Worm (Caenorhabditis elegans) whole organism, dauer: ENCODE results near the gene pph-1.

Source experiments
- unc-62 ChIP-seq: sonication (generic microtip); optimal IDR thresholded peaks from 2 replicates; lab custom pipeline; 2017; ENCODE audit warnings: missing biosample characterization, missing genetic modification reagents, missing genetic modification characterization

Gene pph-1

DNA sequence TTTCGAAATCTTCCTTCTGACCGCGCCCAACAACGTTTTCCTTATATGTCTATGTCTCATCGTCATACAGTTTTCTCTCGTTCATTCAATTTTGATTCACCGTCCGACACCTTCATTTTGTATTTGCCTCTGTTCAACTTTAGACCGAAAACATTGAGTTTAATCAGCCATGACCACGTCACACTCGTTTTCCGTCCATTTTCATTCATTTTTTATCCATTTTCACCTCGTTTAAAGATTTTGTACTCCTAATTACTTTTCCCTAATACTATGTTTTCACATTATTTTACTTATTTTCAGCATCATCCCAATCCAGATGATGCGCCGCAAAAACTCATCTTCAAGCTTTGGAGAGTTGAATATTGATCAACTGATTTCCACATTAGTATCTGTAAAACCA is at the start of gene pph-1:
Gene pph-1 (plus strand): TSS at position 301 of the 400 bp plus-strand sequence.
- TF ChIP-seq unc-62: no peak

DNA sequence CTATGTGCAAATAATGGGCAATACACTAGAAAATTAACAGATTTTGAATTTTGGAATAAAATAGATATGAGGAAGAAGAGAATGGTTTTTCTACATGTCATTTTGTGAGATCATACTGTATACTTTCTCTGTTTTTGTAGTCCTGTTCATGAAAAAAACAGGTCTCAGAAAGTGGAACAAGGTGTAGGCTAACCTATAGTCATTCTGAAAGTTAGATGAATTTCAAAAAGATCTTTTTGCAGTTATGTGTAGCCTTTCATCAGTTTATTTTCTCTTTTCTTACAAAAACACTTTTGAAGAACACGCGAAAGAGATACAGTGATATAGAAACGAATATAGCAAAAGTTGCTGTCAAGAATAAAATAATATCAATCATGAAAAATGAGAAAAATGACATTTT is 48.2 kb upstream of the pph-1 start, which contains the start of gene ugt-35:
Gene ugt-35 (minus strand): TSS at position 101 of the 400 bp plus-strand sequence.
- TF ChIP-seq unc-62: no peak

DNA sequence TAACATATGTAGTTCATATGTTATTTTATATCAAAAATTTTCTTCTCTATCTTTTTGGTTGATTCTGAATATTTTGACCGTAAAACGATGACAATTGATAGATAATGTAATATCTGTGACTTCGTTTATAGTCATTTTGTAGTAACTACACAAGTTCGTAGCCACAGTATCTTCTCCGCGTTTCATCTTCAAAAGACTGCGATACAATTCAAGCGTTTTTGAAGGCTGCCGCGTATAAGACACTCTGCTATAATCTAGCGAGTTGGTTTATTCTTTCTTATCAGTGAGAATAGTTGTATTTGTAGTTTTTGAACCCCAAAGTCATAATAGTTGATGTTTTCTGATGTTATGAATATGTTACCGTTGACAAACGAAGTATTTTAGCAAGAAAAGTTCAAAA is 45.4 kb upstream of the pph-1 start, which contains the start of gene ugt-34:
Gene ugt-34 (minus strand): TSS at position 21 of the 400 bp plus-strand sequence.
- TF ChIP-seq unc-62: no peak

ce11 chrV:10657959-10658358 is 44.4 kb upstream of the pph-1 start, which contains the start of gene tut-2:
Gene tut-2, plus strand, starts transcription at chrV:10658235.
- no peak for TF ChIP-seq unc-62

- no peak for TF ChIP-seq unc-62
These were observed 43.0 kb upstream of the pph-1 start for ce11 chrV:10659343-10659742.

DNA sequence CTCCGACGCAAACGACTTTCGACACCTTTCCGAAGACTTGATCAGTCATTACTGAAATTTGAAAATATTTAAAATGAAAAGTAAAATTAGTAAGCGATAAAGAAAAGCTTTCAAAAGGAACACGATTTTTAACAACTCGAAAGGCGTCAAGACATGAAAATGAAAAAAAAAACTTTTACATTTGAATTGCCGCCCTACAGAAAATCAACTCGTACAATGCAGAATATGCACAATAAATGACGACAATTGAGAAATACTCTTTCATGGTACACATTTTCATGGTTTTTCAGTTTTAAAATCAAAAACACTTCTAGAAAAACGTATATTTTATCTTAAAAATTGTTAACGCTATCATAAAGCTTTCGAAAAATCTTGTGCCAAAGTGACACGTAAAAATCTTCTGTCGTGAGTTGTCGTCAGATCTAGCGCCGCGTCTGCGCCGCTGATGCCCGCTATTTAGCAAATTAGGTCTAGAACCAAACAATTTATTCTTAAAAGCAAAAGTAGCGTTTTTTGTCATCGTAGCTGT is 40.9 kb upstream of the pph-1 start, which contains the start of gene sqv-4:
Gene sqv-4 (minus strand): TSS at position 51 of the 529 bp plus-strand sequence.
- TF ChIP-seq unc-62: no peak

DNA sequence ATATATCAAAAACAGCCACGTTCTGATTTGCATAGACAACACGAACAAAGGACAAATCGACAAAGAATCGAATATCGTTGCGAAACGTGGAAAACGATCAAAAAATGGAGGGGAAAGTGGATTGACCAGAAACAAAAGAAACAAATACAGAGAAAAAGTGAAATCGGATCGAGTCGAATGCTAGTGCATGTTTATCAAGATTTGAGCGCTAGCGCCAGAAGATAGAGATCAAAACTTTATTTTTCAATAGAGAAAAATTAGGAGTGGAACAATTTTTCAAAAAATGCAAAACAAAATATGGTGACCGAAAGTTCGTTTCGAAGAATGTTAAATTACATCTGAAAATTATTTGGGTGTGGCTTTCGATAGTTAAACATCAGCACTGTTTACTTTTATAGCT is 40.3 kb upstream of the pph-1 start:
- no peak for TF ChIP-seq unc-62

ce11 chrV:10664271-10664670 is 38.1 kb upstream of the pph-1 start:
- TF ChIP-seq unc-62: no peak

DNA sequence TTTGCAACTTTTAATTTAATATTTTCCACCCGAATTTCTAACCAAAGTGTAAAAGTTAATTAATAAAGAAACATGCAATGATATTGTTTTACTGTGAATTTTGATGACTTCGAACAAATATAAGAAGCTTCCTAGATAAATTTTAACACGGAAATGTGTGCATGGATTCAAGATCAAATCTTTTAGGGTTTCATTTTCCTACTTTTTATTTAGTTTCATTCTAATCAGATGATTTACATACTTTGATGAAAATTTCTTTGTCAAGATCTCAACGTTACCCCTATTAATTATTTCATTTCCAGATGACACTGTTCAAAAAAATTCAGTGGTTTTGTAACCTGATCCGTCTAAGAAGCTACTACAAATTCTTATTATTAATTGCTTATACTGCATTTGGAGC is 35.1 kb upstream of the pph-1 start, which contains the start of gene twk-12:
Gene twk-12 (plus strand): TSS at position 301 of the 400 bp plus-strand sequence.
- TF ChIP-seq unc-62: no peak

- TF ChIP-seq unc-62: no peak
These were observed 31.5 kb upstream of the pph-1 start for ce11 chrV:10670817-10671216.

ce11 chrV:10671618-10672017 is 30.7 kb upstream of the pph-1 start, which contains the start of gene ceh-22:
Gene ceh-22, plus strand, starts transcription at chrV:10671918.
- no peak for TF ChIP-seq unc-62

- no peak for TF ChIP-seq unc-62
These were observed 29.7 kb upstream of the pph-1 start for ce11 chrV:10672601-10673000.

- no peak for TF ChIP-seq unc-62
These were observed 26.4 kb upstream of the pph-1 start for ce11 chrV:10675978-10676377.

DNA sequence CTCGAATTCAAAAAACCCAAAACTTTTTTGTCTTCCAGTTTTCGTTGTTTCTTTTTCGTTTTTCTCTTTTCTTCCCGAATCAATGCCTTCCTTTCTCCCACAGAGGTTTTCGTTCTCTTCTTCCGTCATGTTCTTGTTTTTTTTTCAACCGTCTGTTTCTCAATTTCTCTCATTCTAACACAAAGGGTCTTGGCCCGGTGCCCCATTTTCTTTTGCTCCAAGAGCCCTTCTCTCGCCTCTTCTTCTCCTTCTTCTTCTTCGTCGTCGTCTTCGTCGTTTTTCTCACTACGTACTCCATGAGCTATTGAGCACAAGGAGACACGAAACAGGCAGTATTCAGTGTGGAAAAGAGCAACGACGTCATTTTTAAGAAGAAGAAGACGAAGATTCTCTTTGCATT is 24.9 kb upstream of the pph-1 start:
- no peak for TF ChIP-seq unc-62

DNA sequence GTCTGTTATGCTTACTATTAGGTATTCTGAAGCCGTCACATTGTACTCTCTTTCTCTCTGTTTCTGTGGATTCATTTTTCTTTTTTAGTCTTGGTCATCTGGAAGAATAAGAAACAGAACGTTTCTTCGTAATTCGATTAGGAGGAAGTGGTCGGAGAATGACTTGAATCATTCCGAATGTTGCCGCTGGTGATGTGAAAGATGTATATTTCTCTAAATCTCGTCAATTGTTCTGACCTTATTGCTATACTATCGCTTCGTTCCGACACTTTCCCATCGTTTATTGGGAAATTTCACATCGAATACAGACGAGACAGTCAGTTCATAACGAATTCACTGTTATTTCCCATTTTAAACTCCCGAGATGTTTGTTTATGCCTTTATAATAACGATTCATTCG is 23.3 kb upstream of the pph-1 start:
- no peak for TF ChIP-seq unc-62

DNA sequence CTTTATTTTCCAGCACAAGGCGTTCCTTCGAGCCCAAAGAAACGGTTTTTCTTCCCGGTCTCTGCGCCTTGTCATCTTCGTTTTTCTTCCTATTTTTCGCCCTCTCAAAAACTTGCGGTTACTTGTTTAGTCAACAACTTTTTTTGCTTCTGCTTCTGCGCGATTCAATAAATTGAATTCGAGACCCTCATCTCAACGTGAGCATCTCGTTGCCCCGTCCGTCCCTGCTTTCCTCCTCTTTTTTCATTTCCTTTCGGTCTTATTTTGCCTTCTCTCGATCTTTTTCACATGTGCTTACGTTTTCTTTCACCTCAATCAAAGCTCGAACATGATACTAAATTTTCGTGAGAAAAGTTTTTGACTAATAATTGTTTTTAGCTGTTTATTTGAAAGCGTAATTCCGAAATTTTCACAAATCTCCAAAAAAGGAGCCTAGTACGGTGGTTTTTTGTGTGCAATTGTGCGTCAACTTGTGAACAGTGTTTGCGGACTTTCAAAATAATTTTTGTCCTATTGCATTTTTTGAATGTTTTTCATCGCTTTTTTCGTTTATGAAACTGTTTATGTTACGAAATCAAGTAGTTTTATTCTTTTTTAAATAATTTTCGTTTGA is 22.3 kb upstream of the pph-1 start:
- no peak for TF ChIP-seq unc-62

DNA sequence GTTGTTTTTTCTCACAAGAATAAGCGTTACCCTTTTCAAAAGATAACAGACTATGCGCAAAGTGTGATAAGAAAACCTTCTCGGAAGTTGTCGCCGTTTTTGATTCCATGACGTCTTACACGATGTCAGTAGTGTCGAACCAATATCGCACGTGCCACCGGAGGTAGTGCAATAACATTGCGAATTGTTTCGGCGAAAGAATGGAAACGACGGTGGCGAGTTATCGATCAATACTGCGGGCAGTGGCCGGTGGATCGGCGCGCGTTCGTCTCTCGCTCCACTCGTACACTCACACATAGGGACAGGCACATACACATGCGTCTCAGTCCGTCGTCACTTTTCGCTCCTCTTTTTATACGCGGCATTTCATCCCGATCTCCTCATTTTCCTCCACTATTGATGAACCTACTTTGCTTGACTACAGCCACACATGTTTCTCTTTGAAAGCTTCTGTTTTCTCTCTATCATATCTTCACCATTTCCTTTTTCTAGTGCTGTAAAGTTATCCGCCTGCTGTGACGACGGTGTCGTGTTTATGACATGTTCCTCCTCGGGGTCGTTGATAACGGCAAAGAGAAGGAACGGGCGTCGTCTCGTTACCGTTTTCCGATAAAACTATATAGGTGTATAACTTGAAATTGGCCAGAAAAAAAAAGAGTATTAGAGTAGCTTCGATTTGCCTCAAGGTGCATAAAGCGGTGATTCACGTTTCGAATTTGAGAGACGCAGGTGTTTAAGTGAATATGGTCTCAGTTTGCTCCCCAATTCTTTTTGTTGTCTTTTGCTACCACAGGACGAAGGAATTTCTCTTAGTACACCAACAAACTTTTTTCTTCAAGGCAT is 21.0 kb upstream of the pph-1 start:
- no peak for TF ChIP-seq unc-62
